Worm (Caenorhabditis elegans): ENCODE results near the gene daf-42.
"Not testable (repeated sequence)": the region's sequence is repeated elsewhere in the genome, so short reads cannot be mapped to it uniquely, and the experiment has no call there.

Gene daf-42

DNA sequence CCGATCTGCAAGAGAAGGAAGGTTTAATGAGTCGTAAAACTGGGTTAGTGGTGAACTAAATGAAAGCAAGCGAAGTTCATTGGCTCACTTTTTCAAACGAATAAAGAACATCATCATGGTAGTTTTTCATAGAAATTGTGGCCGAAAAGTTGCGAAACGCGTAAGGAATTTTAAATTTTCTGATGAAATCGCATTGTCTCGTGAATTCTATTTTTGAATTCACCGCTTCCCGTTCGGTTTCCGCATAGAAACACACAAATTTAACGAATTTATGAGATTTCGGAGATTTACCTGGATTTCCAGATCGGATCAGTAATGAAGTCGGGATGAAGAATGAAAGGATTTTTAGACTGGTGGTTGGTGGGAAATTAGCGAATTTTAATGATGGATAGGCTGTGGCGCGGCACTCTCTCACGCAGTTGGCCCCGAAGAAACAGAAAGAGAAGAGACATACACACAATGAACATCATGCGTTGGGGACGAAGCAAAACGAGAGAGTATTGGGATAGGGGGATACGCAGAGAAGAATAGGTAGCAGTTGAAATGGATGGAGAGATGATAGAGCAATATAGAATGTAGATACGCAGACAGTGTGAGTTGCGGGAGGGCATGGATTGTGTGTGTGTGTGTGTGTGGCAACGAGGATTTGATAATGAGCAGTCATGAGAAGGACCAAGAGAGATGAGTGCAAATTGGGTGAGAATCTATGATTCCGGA lies 40.3 kb upstream of the daf-42 start:
- no peak for TF ChIP-seq elt-1 (tag; optimal IDR thresholded peaks at IDR 0.05; ENCODE audit: borderline replicate concordance, insufficient read depth)
- peak; percentile 34 for TF ChIP-seq drap-1 (GFP tag; optimal IDR thresholded peaks at IDR 0.05)
- no peak for TF ChIP-seq elt-3 (tag; optimal IDR thresholded peaks at IDR 0.05)
- TF ChIP-seq ceh-83 (GFP tag; optimal IDR thresholded peaks at IDR 0.05), result no peak
- no peak for TF ChIP-seq M03D4.4 (tag; optimal IDR thresholded peaks at IDR 0.05)
- peak; percentile 41 for TF ChIP-seq sptf-1 (tag; optimal IDR thresholded peaks at IDR 0.05)
- TF ChIP-seq snpc-4 (tag; optimal IDR thresholded peaks at IDR 0.05), result no peak
- TF ChIP-seq bed-3 (GFP tag; optimal IDR thresholded peaks at IDR 0.05), result no peak
- no peak for TF ChIP-seq nhr-12 (tag; optimal IDR thresholded peaks at IDR 0.05)
- peak; percentile 76 for TF ChIP-seq mls-2 (tag; optimal IDR thresholded peaks at IDR 0.05)
- TF ChIP-seq mep-1 (tag; optimal IDR thresholded peaks at IDR 0.05), result peak; percentile 33
- peak; percentile 53 for TF ChIP-seq pha-4 (tag; optimal IDR thresholded peaks at IDR 0.05)
- TF ChIP-seq ham-2 (GFP tag; optimal IDR thresholded peaks at IDR 0.05), result peak; percentile 60
- no peak for TF ChIP-seq ceh-39 (tag; optimal IDR thresholded peaks at IDR 0.05)
- peak; percentile 83 for TF ChIP-seq ces-1 (GFP tag; optimal IDR thresholded peaks at IDR 0.05)
- peak; percentile 21 for TF ChIP-seq lin-13 (tag; optimal IDR thresholded peaks at IDR 0.05)
- no peak for TF ChIP-seq unc-39 (tag; optimal IDR thresholded peaks at IDR 0.05)
- no peak for TF ChIP-seq flh-1 (GFP tag; optimal IDR thresholded peaks at IDR 0.05)
- no peak for TF ChIP-seq tbx-8 (GFP tag; optimal IDR thresholded peaks at IDR 0.05)
- TF ChIP-seq mab-5 (tag; optimal IDR thresholded peaks at IDR 0.05), result no peak
- TF ChIP-seq cnd-1 (tag; optimal IDR thresholded peaks at IDR 0.05), result no peak
- peak; percentile 90 for TF ChIP-seq unc-62 (GFP tag; optimal IDR thresholded peaks at IDR 0.05)
- TF ChIP-seq nhr-28 (tag; optimal IDR thresholded peaks at IDR 0.05), result no peak
- TF ChIP-seq nhr-237 (tag; optimal IDR thresholded peaks at IDR 0.05), result peak; percentile 41
- TF ChIP-seq zip-8 (tag; optimal IDR thresholded peaks at IDR 0.05), result no peak
- TF ChIP-seq hlh-1 (tag; optimal IDR thresholded peaks at IDR 0.05), result no peak
- peak; percentile 61 for TF ChIP-seq unc-120 (tag; optimal IDR thresholded peaks at IDR 0.05; ENCODE audit: poor library complexity, severe bottlenecking)
- TF ChIP-seq sem-2 (GFP tag; optimal IDR thresholded peaks at IDR 0.05), result no peak
- no peak for TF ChIP-seq lsy-2 (tag; optimal IDR thresholded peaks at IDR 0.05)

DNA sequence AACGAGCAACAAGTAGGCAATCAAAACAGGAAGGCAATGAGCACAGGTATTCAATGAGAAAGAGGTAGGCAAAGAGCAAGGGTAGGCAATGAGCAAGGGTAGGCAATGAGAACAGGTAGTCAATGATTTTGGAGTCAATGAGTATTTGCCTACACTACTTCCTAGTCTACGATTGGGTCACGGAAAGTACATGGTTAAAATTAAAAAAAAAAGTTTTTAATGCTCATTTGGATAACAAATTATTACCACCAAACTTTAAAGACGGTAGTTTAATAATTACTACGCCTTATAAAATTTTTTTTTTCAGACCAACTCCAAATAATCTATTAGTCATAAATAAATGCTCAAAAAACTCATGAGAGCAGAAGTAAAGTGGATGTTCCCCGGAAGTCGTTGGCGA lies 35.1 kb upstream of the daf-42 start, which contains the start of gene ptp-8:
ptp-8 (plus strand) TSS at position 301 of the 400 bp plus-strand sequence.
- no peak for TF ChIP-seq elt-1 (tag; optimal IDR thresholded peaks at IDR 0.05; ENCODE audit: borderline replicate concordance, insufficient read depth)
- no peak for TF ChIP-seq nhr-28 (tag; optimal IDR thresholded peaks at IDR 0.05)
- no peak for TF ChIP-seq ceh-39 (tag; optimal IDR thresholded peaks at IDR 0.05)
- no peak for TF ChIP-seq blmp-1 (tag; optimal IDR thresholded peaks at IDR 0.05)
- no peak for TF ChIP-seq ztf-11 (tag; optimal IDR thresholded peaks at IDR 0.05)
- TF ChIP-seq tbx-8 (GFP tag; optimal IDR thresholded peaks at IDR 0.05), result no peak
- no peak for TF ChIP-seq hlh-1 (tag; optimal IDR thresholded peaks at IDR 0.05)
- no peak for TF ChIP-seq ham-2 (GFP tag; optimal IDR thresholded peaks at IDR 0.05)

DNA sequence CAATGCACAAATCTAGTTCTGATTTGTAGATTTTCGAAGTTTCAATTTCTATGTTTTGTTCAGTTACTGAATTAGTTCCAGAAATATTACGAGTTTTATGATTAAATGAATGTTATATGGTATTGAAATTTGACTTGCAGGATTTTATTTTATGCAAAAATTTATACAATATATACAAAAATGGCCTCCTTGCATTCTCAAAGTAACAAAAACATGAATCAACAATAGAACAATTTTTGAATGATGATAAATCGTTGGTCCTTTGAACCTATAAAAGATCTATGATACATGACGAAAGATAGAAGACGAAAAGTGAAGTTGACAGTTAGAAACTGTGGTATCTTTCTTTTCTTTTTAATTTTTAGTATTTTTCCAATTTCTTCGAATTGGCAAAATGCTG lies 29.9 kb upstream of the daf-42 start, which contains the start of gene T12B3.2:
T12B3.2 (plus strand) TSS at position 301 of the 400 bp plus-strand sequence.
- TF ChIP-seq nhr-2 (tag; optimal IDR thresholded peaks at IDR 0.05), result no peak
- TF ChIP-seq blmp-1 (tag; optimal IDR thresholded peaks at IDR 0.05), result no peak
- no peak for TF ChIP-seq M03D4.4 (tag; optimal IDR thresholded peaks at IDR 0.05)
- no peak for TF ChIP-seq mep-1 (tag; optimal IDR thresholded peaks at IDR 0.05)
- TF ChIP-seq sem-2 (GFP tag; optimal IDR thresholded peaks at IDR 0.05), result no peak
- no peak for TF ChIP-seq unc-39 (tag; optimal IDR thresholded peaks at IDR 0.05)
- no peak for TF ChIP-seq nhr-12 (tag; optimal IDR thresholded peaks at IDR 0.05)
- TF ChIP-seq elt-1 (tag; optimal IDR thresholded peaks at IDR 0.05; ENCODE audit: borderline replicate concordance, insufficient read depth), result no peak

DNA sequence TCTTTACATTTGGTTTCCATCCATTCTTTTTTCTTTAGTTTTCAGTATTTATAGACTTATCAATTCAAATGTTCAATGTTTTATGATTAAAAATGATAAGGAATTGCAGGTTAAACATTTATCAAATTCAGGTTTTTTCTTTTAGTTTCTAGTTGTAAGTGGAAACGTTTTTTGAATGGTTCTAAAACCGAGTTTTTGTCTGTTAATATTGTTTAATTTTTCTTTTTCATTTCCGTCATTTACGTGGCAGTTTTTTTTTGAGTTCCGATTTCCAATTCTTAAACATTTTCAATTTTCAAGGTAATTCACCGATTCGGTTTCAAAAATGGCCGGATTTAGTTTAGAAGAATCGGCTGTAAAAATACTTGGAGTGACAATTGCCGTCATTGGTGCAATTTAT lies 28.2 kb upstream of the daf-42 start, which contains the start of gene T12B3.3:
T12B3.3 (plus strand) TSS at position 301 of the 400 bp plus-strand sequence.
- not testable (repeated sequence) for TF ChIP-seq mep-1 (tag; optimal IDR thresholded peaks at IDR 0.05); ceh-39 (tag; optimal IDR thresholded peaks at IDR 0.05); ceh-43 (GFP tag; optimal IDR thresholded peaks at IDR 0.05)

All from whole organism, mixed stage, embryonic.